Fruit fly (Drosophila melanogaster) Kc167 (cell line): ENCODE results near the gene CG6403.

Source experiments
- Myc ChIP-seq: fragments of >200 bp; optimal IDR thresholded peaks from 2 replicates; lab custom pipeline; 2017; ENCODE audit warnings: missing external identifiers
- Sin3A ChIP-seq: fragments of >200 bp; optimal IDR thresholded peaks from 2 replicates; lab custom pipeline; 2018; ENCODE audit warnings: missing external identifiers
- h ChIP-seq: fragments of >200 bp; optimal IDR thresholded peaks from 3 replicates; lab custom pipeline; 2018; ENCODE audit warnings: missing external identifiers
- insv ChIP-seq: fragments of >200 bp; optimal IDR thresholded peaks from 3 replicates; lab custom pipeline; 2018; ENCODE audit warnings: missing external identifiers
- psq ChIP-seq: fragments of >200 bp; optimal IDR thresholded peaks from 2 replicates; lab custom pipeline; 2017; ENCODE audit warnings: missing external identifiers
- ttk ChIP-seq: sonication (Bioruptor generic); optimal IDR thresholded peaks from 2 replicates; lab custom pipeline; 2017; ENCODE audit warnings: missing external identifiers

CG6403 gene

dm6 chr3R:26736207-26736606 is at the start of gene CG6403:
CG6403 (minus strand) TSS chr3R:26736307.
- TF ChIP-seq insv (lab: Kevin White, UChicago): no peak
- TF ChIP-seq h (lab: Kevin White, UChicago): no peak
- no peak for TF ChIP-seq psq (lab: Kevin White, UChicago)

dm6 chr3R:26784108-26784507 is 48.0 kb upstream of the CG6403 start, which contains the start of gene CG42789:
CG42789 (minus strand) TSS chr3R:26784208.
- TF ChIP-seq ttk (lab: Kevin White, UChicago): no peak
- no peak for TF ChIP-seq psq (lab: Kevin White, UChicago)
- TF ChIP-seq Sin3A: no peak
- no peak for TF ChIP-seq h (lab: Kevin White, UChicago)

DNA sequence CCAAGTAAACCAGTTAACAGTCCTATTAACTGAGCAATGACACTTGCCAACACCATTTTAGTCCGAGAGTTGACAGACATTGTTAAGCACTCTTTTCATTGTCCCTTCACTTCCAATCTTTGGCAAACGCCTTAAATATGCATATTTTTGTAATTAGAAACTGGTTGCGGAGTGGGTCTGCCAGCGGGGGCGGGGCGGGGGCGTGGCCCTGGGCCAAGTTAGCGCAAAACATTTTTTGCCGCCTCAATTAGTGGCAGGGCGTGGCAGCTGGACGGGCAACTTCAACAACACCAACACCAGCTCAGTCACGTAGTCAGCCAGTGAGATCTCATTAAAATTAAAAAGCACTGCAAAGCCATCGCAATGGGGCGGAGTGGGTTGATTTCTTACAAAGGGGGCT is 25.6 kb upstream of the CG6403 start:
- TF ChIP-seq h (lab: Kevin White, UChicago) (no peak), Myc (lab: Kevin White, UChicago) (no peak), psq (lab: Kevin White, UChicago) (no peak), Sin3A (no peak), ttk (lab: Kevin White, UChicago) (no peak), insv (lab: Kevin White, UChicago) (no peak)

dm6 chr3R:26737310-26737709 is 1.2 kb upstream of the CG6403 start, which contains the start of gene CG14247:
CG14247 (plus strand) TSS chr3R:26737610.
- TF ChIP-seq Myc (lab: Kevin White, UChicago) (no peak), ttk (lab: Kevin White, UChicago) (no peak), psq (lab: Kevin White, UChicago) (no peak), Sin3A (no peak), insv (lab: Kevin White, UChicago) (no peak), h (lab: Kevin White, UChicago) (no peak)

- TF ChIP-seq Sin3A (no peak), insv (lab: Kevin White, UChicago) (no peak), ttk (lab: Kevin White, UChicago) (no peak), h (lab: Kevin White, UChicago) (no peak), psq (lab: Kevin White, UChicago) (no peak), Myc (lab: Kevin White, UChicago) (no peak)
These were observed 7.7 kb downstream of the CG6403 start, which contains the start of gene CG14245 for dm6 chr3R:26728427-26728826. CG14245 (plus strand) TSS chr3R:26728727.

DNA sequence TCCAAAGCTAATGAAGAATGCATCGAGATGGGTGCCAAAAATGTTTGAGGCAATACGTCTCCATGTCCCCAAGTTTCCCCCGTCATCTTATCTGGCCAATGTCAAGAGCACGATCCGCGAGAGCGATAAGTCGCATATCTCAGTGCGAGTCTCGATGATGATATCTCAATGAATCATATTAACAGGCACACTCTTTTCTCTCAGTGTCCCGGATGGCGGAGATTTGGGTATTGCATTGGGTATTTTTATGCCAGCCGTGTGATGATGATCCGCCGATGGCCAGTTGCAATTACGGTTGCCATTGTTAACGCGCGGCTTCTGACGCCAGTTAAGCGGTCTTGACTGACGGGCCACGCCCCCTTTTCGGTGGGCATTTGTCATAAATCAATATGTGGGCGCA is 9.1 kb downstream of the CG6403 start, which contains the start of gene CG14246:
CG14246 (plus strand) TSS at position 301 of the 400 bp plus-strand sequence.
- no peak for TF ChIP-seq insv (lab: Kevin White, UChicago)
- no peak for TF ChIP-seq h (lab: Kevin White, UChicago)
- TF ChIP-seq Sin3A: no peak
- TF ChIP-seq ttk (lab: Kevin White, UChicago): no peak
- TF ChIP-seq Myc (lab: Kevin White, UChicago): no peak
- TF ChIP-seq psq (lab: Kevin White, UChicago): no peak

DNA sequence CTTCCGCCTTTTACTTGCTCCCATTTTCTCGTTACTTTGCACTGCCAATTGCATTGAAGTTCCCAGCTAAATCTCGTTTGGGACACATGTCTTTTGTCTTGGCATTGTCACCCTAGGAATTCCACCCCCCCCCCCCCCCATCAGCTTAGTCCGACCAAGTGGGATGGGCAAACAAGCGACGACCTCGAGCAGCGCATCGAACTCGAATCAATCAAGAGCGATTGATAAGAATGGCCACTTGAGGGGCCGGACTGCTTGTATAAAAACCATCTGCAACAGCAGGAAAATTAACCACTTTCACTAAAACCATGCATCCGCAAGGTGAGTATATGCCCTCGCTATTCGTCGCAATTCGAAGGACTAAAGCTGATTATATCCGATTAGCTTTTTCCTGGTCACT is 10.3 kb downstream of the CG6403 start, which contains the start of gene CG14244:
CG14244 (plus strand) TSS at position 301 of the 400 bp plus-strand sequence.
- no peak for TF ChIP-seq insv (lab: Kevin White, UChicago)
- TF ChIP-seq Sin3A: no peak
- TF ChIP-seq h (lab: Kevin White, UChicago): no peak
- no peak for TF ChIP-seq ttk (lab: Kevin White, UChicago)
- no peak for TF ChIP-seq psq (lab: Kevin White, UChicago)
- TF ChIP-seq Myc (lab: Kevin White, UChicago): no peak

DNA sequence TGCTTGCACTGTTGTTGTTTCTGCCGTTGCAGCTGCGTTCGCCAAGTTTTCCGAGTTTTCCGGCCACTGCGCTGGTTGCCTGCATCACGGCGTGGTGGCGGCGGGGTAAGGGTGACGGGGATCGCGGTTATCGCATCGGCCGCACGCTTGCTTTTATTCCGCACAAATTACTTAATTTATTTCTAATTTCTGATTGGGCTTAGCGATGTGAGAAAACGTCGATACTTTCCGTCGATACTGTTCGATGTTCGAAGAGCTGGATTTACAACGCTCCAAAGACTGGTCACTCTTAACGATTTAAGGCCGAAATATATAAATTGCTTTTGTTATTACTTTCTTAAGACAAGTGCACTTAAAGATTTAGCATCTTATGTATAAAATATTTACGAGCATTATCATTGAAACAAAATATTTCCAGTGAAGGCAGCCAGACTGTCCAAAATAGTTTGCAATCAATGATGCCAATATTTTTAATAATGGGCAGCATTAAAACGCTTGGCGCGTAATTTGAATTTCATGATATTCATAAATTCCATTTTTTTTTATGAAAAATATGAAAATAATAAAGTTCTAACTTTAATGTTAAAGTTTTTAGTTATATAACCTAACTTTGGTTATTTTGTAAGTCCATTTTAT is 11.0 kb downstream of the CG6403 start, which contains the start of gene CG6420:
CG6420 (minus strand) TSS at position 240 of the 636 bp plus-strand sequence.
- no peak for TF ChIP-seq insv (lab: Kevin White, UChicago)
- no peak for TF ChIP-seq ttk (lab: Kevin White, UChicago)
- no peak for TF ChIP-seq Myc (lab: Kevin White, UChicago)
- TF ChIP-seq Sin3A: no peak
- no peak for TF ChIP-seq h (lab: Kevin White, UChicago)

DNA sequence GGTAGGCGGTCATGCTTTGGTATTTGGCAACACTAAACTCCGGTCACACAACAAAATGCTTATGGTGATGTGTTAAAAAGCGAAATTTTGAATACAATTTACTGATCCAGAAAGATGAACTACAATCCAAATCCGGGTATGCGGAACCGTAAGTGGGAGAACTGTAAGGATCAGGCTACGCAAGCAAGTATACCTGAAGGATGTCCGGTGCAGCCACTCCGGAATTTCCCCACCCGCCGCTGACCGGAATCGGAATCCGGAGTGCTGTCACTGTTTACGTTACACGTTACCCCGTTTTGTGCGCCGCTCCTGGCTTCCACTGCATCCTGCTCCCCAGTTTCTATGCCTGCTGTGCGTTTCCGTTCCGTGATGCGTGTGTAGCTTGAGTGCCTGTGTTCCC is 18.2 kb downstream of the CG6403 start, which contains the start of gene Yif1:
Yif1 (plus strand) TSS at position 8 of the 400 bp plus-strand sequence.
- TF ChIP-seq Sin3A: no peak
- TF ChIP-seq Myc (lab: Kevin White, UChicago): no peak
- no peak for TF ChIP-seq ttk (lab: Kevin White, UChicago)
- no peak for TF ChIP-seq insv (lab: Kevin White, UChicago)
- TF ChIP-seq h (lab: Kevin White, UChicago): no peak
- no peak for TF ChIP-seq psq (lab: Kevin White, UChicago)

- TF ChIP-seq Sin3A (no peak), h (lab: Kevin White, UChicago) (no peak), psq (lab: Kevin White, UChicago) (no peak), Myc (lab: Kevin White, UChicago) (no peak), ttk (lab: Kevin White, UChicago) (no peak), insv (lab: Kevin White, UChicago) (no peak)
These were observed 18.8 kb downstream of the CG6403 start, which contains the start of gene CG6425 for dm6 chr3R:26717295-26717694. CG6425 (minus strand) TSS chr3R:26717389.

DNA sequence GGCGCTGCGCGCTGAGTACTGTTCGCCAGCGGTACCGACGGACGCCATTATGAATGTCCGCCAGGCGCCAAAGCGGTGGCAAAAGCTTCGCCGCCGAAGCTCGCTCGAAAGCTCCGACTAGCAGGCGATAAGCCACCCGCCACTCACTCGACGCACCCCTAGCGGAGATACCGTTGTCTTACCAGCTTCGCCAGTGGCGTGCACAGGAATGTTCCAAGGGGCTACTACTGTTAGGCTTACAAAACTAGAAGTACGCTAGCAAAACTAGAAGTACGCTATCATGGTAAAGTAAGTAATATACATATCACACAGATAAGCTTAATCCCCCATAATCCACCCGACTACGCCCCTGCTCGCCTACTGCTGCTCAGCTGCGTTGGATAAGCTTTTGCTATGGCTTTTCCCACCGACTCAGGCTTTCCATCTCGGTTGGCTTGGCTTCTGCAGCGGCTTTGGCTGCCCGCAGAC is 22.0 kb downstream of the CG6403 start, which contains the start of gene amon:
amon (minus strand) TSS at position 51 of the 468 bp plus-strand sequence.
- TF ChIP-seq psq (lab: Kevin White, UChicago): no peak
- no peak for TF ChIP-seq h (lab: Kevin White, UChicago)
- TF ChIP-seq insv (lab: Kevin White, UChicago): no peak
- no peak for TF ChIP-seq Myc (lab: Kevin White, UChicago)
- TF ChIP-seq ttk (lab: Kevin White, UChicago): no peak
- no peak for TF ChIP-seq Sin3A

DNA sequence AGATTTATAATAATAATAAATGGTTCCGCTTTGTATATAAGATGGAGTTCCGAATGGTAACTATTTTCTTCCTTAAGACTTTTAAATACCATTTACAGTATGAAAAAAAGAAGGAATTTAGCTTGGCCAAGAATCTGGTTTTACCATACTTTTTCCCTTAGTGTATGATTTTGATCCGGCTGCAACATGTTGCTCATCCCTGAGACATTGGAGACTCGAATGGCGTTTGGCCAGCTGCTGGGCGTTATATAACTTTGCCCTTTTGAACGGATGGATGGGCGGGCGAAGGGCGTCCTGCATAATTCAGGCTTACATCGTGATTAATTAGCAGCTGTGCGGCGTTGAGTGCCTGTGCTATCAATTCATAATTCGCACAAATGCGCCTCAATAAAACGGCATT is 31.8 kb downstream of the CG6403 start:
- TF ChIP-seq Sin3A: no peak
- TF ChIP-seq psq (lab: Kevin White, UChicago): no peak
- no peak for TF ChIP-seq insv (lab: Kevin White, UChicago)
- TF ChIP-seq ttk (lab: Kevin White, UChicago): no peak
- no peak for TF ChIP-seq h (lab: Kevin White, UChicago)
- no peak for TF ChIP-seq Myc (lab: Kevin White, UChicago)
